Worm (Caenorhabditis elegans): ENCODE results near the gene cept-2.

- TF ChIP-seq ama-1 (optimal IDR thresholded peaks at IDR 0.05) (no peak), tbx-11 (GFP tag; IDR thresholded peaks at IDR 0.05) (no peak), hmbx-1 (tag; optimal IDR thresholded peaks at IDR 0.05) (no peak), sea-1 (GFP tag; conservative IDR thresholded peaks at IDR 0.05) (no peak), B0310.2 (tag; optimal IDR thresholded peaks at IDR 0.05) (no peak)
These were observed 20.9 kb downstream of the cept-2 start for ce11 chrV:14368272-14369052.
